Worm (Caenorhabditis elegans): ENCODE measurements around the gene nex-1.

ce11 chrIII:5185620-5186019 lies 39.8 kb upstream of the nex-1 start, which contains the start of gene pup-2:
- TF ChIP-seq ceh-28 (tag; optimal IDR thresholded peaks at IDR 0.05) (no peak), aly-2 (tag; optimal IDR thresholded peaks at IDR 0.05) (no peak), zag-1 (tag; optimal IDR thresholded peaks at IDR 0.05) (no peak), pqm-1 (tag; optimal IDR thresholded peaks at IDR 0.05) (no peak), tbx-2 (tag; optimal IDR thresholded peaks at IDR 0.05) (no peak), nhr-28 (tag; optimal IDR thresholded peaks at IDR 0.05) (no peak), snpc-4 (tag; optimal IDR thresholded peaks at IDR 0.05) (no peak), fos-1 (tag; optimal IDR thresholded peaks at IDR 0.05) (no peak), fkh-10 (GFP tag; optimal IDR thresholded peaks at IDR 0.05) (no peak), eor-1 (tag; optimal IDR thresholded peaks at IDR 0.05) (no peak), ZK546.5 (tag; optimal IDR thresholded peaks at IDR 0.05) (no peak), skn-1 (tag; optimal IDR thresholded peaks at IDR 0.05) (no peak)
